Fruit fly (Drosophila melanogaster) whole organism: ENCODE measurements around the gene CG42570.

Experiments
- CG8478 ChIP-seq: fragments of >200 bp; optimal IDR thresholded peaks from 2 replicates; lab custom pipeline; 2018; ENCODE audit warnings: inconsistent platforms
- Dll ChIP-seq: fragments of >200 bp; optimal IDR thresholded peaks from 2 replicates; lab custom pipeline; 2017
- EcR ChIP-seq, 2 experiments: fragments of >200 bp; optimal IDR thresholded peaks; 2 replicates each; lab custom pipeline; 2017; ENCODE audit warnings: missing biosample characterization in 2 of 2, missing genetic modification characterization in 2 of 2, missing genetic modification reagents in 2 of 2
- pan ChIP-seq: fragments of >200 bp; optimal IDR thresholded peaks from 2 replicates; lab custom pipeline; 2017
- psq ChIP-seq: fragments of >200 bp; optimal IDR thresholded peaks from 2 replicates; lab custom pipeline; 2017
- usp ChIP-seq: fragments of >200 bp; optimal IDR thresholded peaks from 2 replicates; lab custom pipeline; 2017; ENCODE audit warnings: missing biosample characterization, missing genetic modification characterization, mixed read lengths

Gene CG42570

dm6 chr3L:15726799-15727198, 9.2 kb downstream of the CG42570 start:
- no peak for TF ChIP-seq usp (GFP tag; lab: Kevin White, UChicago)
- no peak for TF ChIP-seq EcR (GFP tag; optimal IDR thresholded peaks at IDR 0.05; lab: Kevin White, UChicago)

- TF ChIP-seq psq (lab: Kevin White, UChicago) (no peak), Dll (no peak)
These were observed 10.6 kb downstream of the CG42570 start, which contains the start of gene comm for dm6 chr3L:15728195-15728594. comm (minus strand) TSS chr3L:15728430.

DNA sequence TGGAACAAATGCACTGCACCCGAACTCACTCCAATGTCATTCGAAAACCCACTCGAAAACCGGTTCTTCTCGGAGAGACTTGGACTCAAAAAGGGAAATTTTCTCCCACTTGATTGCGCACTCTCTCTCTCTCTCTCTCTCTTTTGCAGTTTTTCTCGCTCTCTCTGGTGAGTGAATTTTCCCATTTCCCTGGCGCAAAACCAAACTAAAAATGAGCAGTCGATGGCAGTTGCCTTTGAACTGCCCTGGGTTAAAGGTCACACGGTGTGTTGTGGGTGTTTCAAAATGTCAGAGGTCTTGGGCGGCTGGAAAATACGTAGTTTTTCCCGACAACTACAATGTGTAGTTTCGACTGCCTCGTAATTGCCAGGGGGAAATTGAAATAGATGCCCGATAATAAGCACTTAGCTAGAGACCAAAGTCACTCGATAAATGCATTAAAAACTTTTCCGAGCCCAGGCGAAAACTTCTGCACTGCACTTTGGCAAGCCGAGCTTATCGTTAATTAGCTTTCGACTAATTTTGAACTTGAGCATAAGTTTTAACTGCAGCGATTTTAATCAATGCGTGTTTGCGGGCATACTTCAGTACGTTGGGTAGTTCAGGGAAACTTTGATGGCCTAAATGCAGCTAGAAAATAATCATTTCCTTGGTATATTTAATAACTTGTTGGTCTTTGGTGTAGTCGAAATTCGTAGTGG, 11.8 kb downstream of the CG42570 start:
- TF ChIP-seq CG8478 (lab: Kevin White, UChicago) (no peak), Dll (peak; percentile 58), usp (GFP tag; lab: Kevin White, UChicago) (no peak)

DNA sequence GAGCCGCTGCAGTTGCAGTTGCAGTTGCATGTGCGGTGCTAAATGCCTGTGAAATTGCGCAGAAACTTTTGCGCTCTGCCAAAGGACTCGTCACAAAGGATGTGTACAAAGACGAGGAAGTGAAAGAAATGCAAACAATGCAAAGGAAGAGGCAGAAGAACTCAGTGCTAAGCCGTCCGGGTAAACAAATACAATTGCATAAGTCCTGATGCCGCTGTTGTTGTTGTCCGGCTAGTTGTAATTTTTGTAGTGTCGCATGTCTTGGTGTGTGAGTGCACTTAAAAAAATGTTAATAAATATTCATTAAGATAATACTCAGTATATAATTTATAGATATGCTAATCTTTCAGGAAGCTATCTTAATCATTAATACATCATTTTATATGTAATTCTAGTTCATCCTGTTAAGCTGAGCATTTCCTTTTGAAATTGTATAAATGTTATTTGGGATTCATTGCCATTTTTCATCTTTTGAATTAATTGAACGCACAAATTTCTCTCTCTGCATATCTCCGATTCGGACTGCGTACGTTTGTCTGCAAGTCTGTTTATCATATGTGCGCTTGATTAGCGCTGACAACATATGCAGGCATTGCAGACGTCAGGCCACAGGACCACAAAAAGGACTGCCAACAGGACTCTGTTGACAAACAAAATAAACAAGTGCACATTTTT, 14.3 kb downstream of the CG42570 start:
- TF ChIP-seq pan (lab: Kevin White, UChicago) (no peak), usp (GFP tag; lab: Kevin White, UChicago) (no peak), psq (lab: Kevin White, UChicago) (no peak), Dll (no peak), EcR (GFP tag; optimal IDR thresholded peaks at IDR 0.05; lab: Kevin White, UChicago) (no peak), CG8478 (lab: Kevin White, UChicago) (no peak)

DNA sequence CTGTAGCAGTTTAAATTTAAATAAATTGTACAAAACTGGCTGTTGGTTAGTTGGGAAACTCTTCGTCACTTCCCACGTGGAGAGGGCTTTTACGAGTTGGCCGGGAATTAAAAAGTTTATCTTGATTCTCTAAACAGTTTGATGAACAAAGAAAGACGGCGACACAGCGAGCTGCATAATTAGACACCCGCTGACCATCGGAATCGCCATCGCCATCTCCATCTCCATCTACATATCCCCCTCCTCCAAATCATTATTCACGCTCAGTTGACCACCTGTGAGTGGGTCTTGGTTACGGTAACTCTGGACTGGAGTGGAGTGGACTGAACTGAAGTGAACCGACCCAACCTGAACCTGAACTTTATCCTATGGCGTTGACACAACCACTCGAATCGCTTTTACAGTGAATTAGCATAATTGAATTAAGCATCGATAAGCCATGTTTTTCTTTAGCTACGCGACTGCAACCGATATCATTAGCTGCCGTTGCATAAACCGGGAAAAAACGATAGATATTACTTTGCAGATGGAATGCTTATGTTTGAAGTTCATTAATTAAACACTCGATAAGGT, 23.2 kb downstream of the CG42570 start:
- TF ChIP-seq usp (GFP tag; lab: Kevin White, UChicago) (no peak), pan (lab: Kevin White, UChicago) (no peak), EcR (GFP tag; optimal IDR thresholded peaks at IDR 0.05; lab: Kevin White, UChicago) (no peak), CG8478 (lab: Kevin White, UChicago) (no peak), Dll (no peak), psq (lab: Kevin White, UChicago) (no peak)

dm6 chr3L:15741843-15742242, 24.2 kb downstream of the CG42570 start:
- TF ChIP-seq psq (lab: Kevin White, UChicago): no peak
- no peak for TF ChIP-seq EcR (GFP tag; optimal IDR thresholded peaks at IDR 0.05; lab: Kevin White, UChicago)
- TF ChIP-seq Dll: no peak
- TF ChIP-seq pan (lab: Kevin White, UChicago): no peak
- TF ChIP-seq CG8478 (lab: Kevin White, UChicago): no peak
- no peak for TF ChIP-seq usp (GFP tag; lab: Kevin White, UChicago)

DNA sequence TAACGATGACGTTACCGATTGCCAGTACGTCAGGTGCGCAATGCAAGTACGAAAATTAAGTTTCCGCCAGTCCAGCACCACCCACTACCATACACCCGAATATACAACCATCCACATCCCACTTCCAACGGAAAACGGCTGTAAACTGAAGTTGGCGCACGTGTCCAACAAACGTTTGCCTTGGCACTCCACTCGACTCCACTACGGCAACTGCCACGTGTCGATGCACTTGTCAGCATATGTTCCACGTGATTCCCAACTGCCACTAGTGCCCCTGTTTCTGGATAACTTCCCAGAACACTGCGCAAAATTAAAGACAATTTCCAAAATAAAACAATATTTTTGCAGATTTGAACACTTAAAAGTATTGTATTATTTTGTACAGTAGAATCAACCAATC, 28.6 kb downstream of the CG42570 start:
- no peak for TF ChIP-seq usp (GFP tag; lab: Kevin White, UChicago)
- TF ChIP-seq Dll: no peak
- no peak for TF ChIP-seq EcR (GFP tag; optimal IDR thresholded peaks at IDR 0.05; lab: Kevin White, UChicago)
- no peak for TF ChIP-seq CG8478 (lab: Kevin White, UChicago)
- TF ChIP-seq psq (lab: Kevin White, UChicago): no peak
- TF ChIP-seq pan (lab: Kevin White, UChicago): no peak

DNA sequence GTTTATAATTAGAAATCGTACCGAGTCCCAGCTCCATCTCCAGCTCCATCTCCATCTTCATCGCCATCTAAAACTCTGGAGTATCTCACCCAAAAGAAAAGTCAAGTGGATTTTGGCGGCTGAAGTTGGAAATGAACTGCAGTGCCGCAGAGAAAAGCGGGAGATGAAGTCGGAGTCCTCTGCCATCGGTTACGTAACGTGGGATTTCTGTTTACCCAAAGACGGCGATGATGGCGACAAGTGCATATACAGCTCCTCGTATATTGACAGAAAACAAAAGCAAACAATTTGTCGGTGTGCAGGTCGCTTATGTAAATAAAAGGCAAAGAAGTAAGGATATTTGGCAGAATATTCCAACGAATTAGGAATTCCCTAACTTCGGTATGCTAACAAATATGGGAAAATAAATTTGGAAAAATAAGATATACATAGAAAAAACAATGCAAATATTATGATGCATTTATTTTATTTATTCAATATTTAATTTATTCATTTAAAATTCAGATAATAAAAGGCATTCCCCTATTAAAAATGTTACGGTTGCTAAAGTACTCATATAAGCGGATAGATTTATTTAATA, 30.8 kb downstream of the CG42570 start:
- TF ChIP-seq usp (GFP tag; lab: Kevin White, UChicago) (no peak), psq (lab: Kevin White, UChicago) (no peak), EcR (GFP tag; optimal IDR thresholded peaks at IDR 0.05; lab: Kevin White, UChicago) (no peak), CG8478 (lab: Kevin White, UChicago) (no peak), Dll (no peak), pan (lab: Kevin White, UChicago) (no peak)

DNA sequence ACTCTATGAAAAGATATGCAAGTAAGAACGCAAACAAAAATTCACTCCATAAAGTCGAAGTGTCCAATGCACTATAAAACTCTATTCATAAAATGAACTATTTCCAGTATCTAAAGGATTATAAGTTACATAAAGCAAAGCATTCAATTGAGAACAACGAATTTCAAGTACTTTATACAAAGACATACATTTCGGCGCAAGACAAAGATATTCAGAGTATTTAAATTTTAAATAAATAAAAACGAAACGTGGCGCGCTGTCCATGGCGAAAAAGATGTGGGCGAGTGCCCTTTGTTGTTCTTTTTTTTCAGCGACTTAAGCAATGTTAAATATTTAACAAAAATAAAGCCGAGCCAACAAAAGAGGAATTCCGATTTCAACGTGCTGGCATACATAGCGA, 31.7 kb downstream of the CG42570 start:
- TF ChIP-seq EcR (GFP tag; optimal IDR thresholded peaks at IDR 0.05; lab: Kevin White, UChicago) (no peak), usp (GFP tag; lab: Kevin White, UChicago) (no peak), psq (lab: Kevin White, UChicago) (no peak), pan (lab: Kevin White, UChicago) (no peak), CG8478 (lab: Kevin White, UChicago) (no peak), Dll (no peak)

DNA sequence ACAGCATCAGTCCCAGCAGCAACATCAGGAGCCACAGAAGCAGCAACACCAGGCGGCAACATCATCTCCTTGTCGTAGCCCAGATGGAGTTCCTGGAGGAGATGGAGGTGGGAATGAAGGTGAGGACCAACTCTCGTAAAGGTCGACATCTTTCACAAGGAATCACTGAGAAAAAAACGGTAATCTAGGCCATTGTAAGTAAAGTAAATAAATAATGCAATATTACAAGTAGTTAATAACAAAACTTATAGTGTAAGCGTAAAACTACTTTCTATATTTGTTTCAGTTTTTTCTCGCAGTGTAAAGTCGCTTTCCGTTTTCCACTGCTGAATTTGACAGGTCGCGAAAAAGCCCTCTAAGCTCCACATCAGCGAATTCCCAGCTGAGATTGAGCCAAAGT, 35.2 kb downstream of the CG42570 start:
- no peak for TF ChIP-seq CG8478 (lab: Kevin White, UChicago)
- TF ChIP-seq usp (GFP tag; lab: Kevin White, UChicago): no peak
- TF ChIP-seq Dll: no peak
- no peak for TF ChIP-seq EcR (GFP tag; optimal IDR thresholded peaks at IDR 0.05; lab: Kevin White, UChicago)
- TF ChIP-seq pan (lab: Kevin White, UChicago): no peak
- no peak for TF ChIP-seq psq (lab: Kevin White, UChicago)

DNA sequence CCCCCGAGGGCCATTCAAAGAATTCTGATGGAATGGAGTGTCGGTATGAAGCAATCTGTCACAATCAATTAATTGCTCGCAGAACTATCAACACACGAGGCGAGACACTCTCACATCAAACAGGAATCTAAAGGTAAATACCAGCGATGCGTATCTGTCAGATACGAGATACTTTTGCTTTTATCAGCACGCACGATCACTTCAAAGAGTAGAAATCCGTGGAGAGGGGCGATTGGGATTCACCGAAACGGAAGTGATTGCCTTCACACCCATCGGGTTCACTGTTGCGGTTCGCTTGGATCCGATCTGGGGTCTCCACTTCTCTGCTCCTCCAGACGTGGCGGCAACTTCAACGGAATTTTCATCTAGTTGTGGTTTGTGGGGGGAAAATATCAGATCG, 37.5 kb downstream of the CG42570 start:
- no peak for TF ChIP-seq usp (GFP tag; lab: Kevin White, UChicago)
- TF ChIP-seq CG8478 (lab: Kevin White, UChicago): no peak
- TF ChIP-seq EcR (GFP tag; optimal IDR thresholded peaks at IDR 0.05; lab: Kevin White, UChicago): no peak
- TF ChIP-seq psq (lab: Kevin White, UChicago): no peak
- TF ChIP-seq pan (lab: Kevin White, UChicago): no peak
- TF ChIP-seq Dll: no peak

DNA sequence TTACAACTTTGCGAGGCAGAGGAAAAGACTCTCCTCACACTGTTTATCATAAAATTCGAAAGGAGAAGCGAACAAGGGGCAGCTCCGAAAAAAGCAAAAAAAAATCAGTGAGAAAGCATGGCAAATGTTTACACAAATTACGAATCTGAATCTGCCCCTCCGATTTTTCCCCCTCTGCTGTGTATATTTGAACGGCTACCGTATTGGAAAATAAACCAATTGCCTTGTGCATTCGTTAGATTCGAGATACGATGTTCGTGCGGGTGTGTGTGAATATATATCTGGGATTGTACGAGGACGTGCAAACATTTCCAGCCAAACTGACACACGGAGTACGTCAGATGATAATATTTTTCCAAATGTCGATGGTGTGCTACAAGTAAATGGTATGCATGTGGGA, 40.2 kb downstream of the CG42570 start:
- TF ChIP-seq CG8478 (lab: Kevin White, UChicago) (no peak), usp (GFP tag; lab: Kevin White, UChicago) (no peak)
